Fruit fly (Drosophila melanogaster) whole organism, prepupa: ENCODE results near the gene Had1.

Experiments
- CG16779 ChIP-seq: fragments of 200-800 bp; sonication (Bioruptor generic); optimal IDR thresholded peaks from 3 replicates; lab custom pipeline; 2017; ENCODE audit warnings: missing biosample characterization, mild to moderate bottlenecking, missing genetic modification characterization
- CG3032 ChIP-seq: fragments of 200-800 bp; optimal IDR thresholded peaks from 2 replicates; lab custom pipeline; 2019; ENCODE audit warnings: missing biosample characterization, mild to moderate bottlenecking, missing genetic modification characterization, moderate library complexity
- Hr39 ChIP-seq: fragments of 200-800 bp; sonication (Bioruptor generic); optimal IDR thresholded peaks from 2 replicates; lab custom pipeline; 2016; ENCODE audit warnings: missing biosample characterization, missing genetic modification characterization
- Sox14 ChIP-seq: fragments of 200-800 bp; sonication (Bioruptor generic); optimal IDR thresholded peaks from 3 replicates; lab custom pipeline; 2016; ENCODE audit warnings: missing biosample characterization, missing genetic modification characterization
- esn ChIP-seq: fragments of 200-800 bp; sonication (Bioruptor generic); optimal IDR thresholded peaks from 2 replicates; lab custom pipeline; 2016; ENCODE audit warnings: missing biosample characterization, mild to moderate bottlenecking, missing genetic modification characterization, moderate library complexity

DNA sequence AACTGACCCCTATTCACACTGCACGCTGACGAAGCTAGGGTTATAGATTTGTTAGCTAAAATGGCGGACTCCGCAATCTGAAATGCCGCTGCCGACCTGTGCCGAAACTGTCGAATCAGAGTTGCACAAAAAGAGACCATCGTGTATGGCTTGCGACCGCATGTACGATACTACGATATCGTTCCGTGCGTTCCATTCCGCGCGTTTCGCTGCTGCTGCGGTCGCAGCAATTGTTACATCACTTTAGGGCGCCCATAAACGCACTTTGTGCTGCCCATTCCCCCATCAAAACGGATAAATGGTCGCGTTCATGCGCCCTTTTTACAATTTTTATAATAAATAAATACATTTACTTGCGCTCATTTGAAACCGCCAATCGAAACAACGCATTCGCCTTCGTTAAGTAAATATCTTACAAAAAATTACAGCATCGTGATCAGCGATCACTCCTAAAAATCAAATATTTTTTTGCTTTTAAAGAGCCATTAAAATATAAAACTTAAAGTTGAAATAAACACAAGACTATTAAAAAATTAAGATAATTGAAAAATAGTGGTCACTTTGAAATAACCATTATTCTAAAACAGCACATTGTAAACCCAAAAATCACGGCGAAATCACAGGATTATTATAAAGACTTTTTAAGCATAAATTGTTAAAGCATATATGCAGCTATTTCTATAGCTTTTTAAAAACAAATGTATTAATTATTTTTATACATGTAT, 11.9 kb upstream of the Had1 start, which contains the start of gene Cyp1:
- TF ChIP-seq esn: no peak
- TF ChIP-seq Sox14 (GFP tag; lab: Kevin White, UChicago): peak; percentile 17
- TF ChIP-seq CG16779 (tag; lab: Kevin White, UChicago): no peak
- TF ChIP-seq CG3032 (tag; lab: Kevin White, UChicago): no peak
- TF ChIP-seq Hr39 (GFP tag; lab: Kevin White, UChicago): no peak
